Worm (Caenorhabditis elegans) whole organism, mixed stage, embryonic: Measurements from ENCODE around the gene Y39G8B.13.

Experiments used
- M03D4.4 ChIP-seq: sonication (generic microtip); optimal IDR thresholded peaks from 2 replicates; lab custom pipeline; 2017; ENCODE audit warnings: mild to moderate bottlenecking, missing genetic modification characterization, missing compliant biosample characterization
- bed-3 ChIP-seq: fragments of 200-800 bp; sonication (Bioruptor generic); optimal IDR thresholded peaks from 3 replicates; lab custom pipeline; 2018; ENCODE audit warnings: mild to moderate bottlenecking, missing genetic modification characterization, moderate library complexity, missing compliant biosample characterization
- blmp-1 ChIP-seq: fragments of 150-350 bp; optimal IDR thresholded peaks from 2 replicates; lab custom pipeline; 2014; ENCODE audit warnings: missing biosample characterization, missing genetic modification characterization
- ceh-43 ChIP-seq: fragments of 200-800 bp; sonication (Bioruptor generic); optimal IDR thresholded peaks from 2 replicates; lab custom pipeline; 2018; ENCODE audit warnings: mild to moderate bottlenecking, missing genetic modification characterization, moderate library complexity, missing compliant biosample characterization
- ceh-83 ChIP-seq: fragments of 200-800 bp; sonication (Bioruptor generic); optimal IDR thresholded peaks from 2 replicates; lab custom pipeline; 2018; ENCODE audit warnings: mild to moderate bottlenecking, missing genetic modification characterization, missing compliant biosample characterization
- ces-1 ChIP-seq: fragments of 150-350 bp; optimal IDR thresholded peaks from 2 replicates; lab custom pipeline; 2014; ENCODE audit warnings: missing biosample characterization, missing genetic modification reagents, missing genetic modification characterization
- cnd-1 ChIP-seq: fragments of 200-800 bp; sonication (Bioruptor generic); optimal IDR thresholded peaks from 2 replicates; lab custom pipeline; 2018; ENCODE audit warnings: mild to moderate bottlenecking, missing genetic modification characterization, missing compliant biosample characterization
- drap-1 ChIP-seq: fragments of 200-800 bp; sonication (Bioruptor generic); optimal IDR thresholded peaks from 3 replicates; lab custom pipeline; 2018; ENCODE audit warnings: mild to moderate bottlenecking, missing genetic modification characterization, missing compliant biosample characterization
- elt-1 ChIP-seq: sonication (generic microtip); optimal IDR thresholded peaks from 2 replicates; lab custom pipeline; 2017; ENCODE audit warnings: missing genetic modification characterization, mild to moderate bottlenecking, missing compliant biosample characterization, antibody characterized with exemption, moderate library complexity, borderline replicate concordance; ENCODE audit not compliant: insufficient read depth
- elt-3 ChIP-seq: fragments of 150-350 bp; optimal IDR thresholded peaks from 2 replicates; lab custom pipeline; 2014; ENCODE audit warnings: missing biosample characterization, missing genetic modification characterization
- ham-2 ChIP-seq: fragments of 200-800 bp; sonication (Bioruptor generic); optimal IDR thresholded peaks from 2 replicates; lab custom pipeline; 2018; ENCODE audit warnings: mild to moderate bottlenecking, missing genetic modification characterization, missing compliant biosample characterization
- lin-13 ChIP-seq: fragments of 150-350 bp; optimal IDR thresholded peaks from 2 replicates; lab custom pipeline; 2014; ENCODE audit warnings: missing biosample characterization, missing genetic modification characterization
- lin-32 ChIP-seq: fragments of 200-800 bp; sonication (Bioruptor generic); optimal IDR thresholded peaks from 2 replicates; lab custom pipeline; 2018; ENCODE audit warnings: mild to moderate bottlenecking, missing genetic modification characterization, missing compliant biosample characterization
- lsy-2 ChIP-seq: fragments of 150-350 bp; optimal IDR thresholded peaks from 2 replicates; lab custom pipeline; 2014; ENCODE audit warnings: missing biosample characterization, missing genetic modification characterization
- mab-5 ChIP-seq: fragments of 150-350 bp; optimal IDR thresholded peaks from 2 replicates; lab custom pipeline; 2014; ENCODE audit warnings: missing biosample characterization, missing genetic modification characterization
- mep-1 ChIP-seq: fragments of 150-350 bp; optimal IDR thresholded peaks from 2 replicates; lab custom pipeline; 2017; ENCODE audit warnings: missing biosample characterization, missing genetic modification reagents, missing genetic modification characterization, inconsistent platforms
- mls-2 ChIP-seq: sonication (generic microtip); optimal IDR thresholded peaks from 2 replicates; lab custom pipeline; 2016; ENCODE audit warnings: mild to moderate bottlenecking, missing genetic modification characterization, moderate library complexity, missing compliant biosample characterization
- nhr-12 ChIP-seq: fragments of 150-350 bp; optimal IDR thresholded peaks from 2 replicates; lab custom pipeline; 2014; ENCODE audit warnings: missing biosample characterization, missing genetic modification characterization
- nhr-2 ChIP-seq: fragments of 150-350 bp; optimal IDR thresholded peaks from 2 replicates; lab custom pipeline; 2014; ENCODE audit warnings: missing biosample characterization, missing genetic modification characterization
- nhr-237 ChIP-seq: fragments of 150-350 bp; optimal IDR thresholded peaks from 2 replicates; lab custom pipeline; 2014; ENCODE audit warnings: missing biosample characterization, missing genetic modification characterization
- nhr-28 ChIP-seq: fragments of 150-350 bp; optimal IDR thresholded peaks from 2 replicates; lab custom pipeline; 2014; ENCODE audit warnings: missing biosample characterization, missing genetic modification characterization
- nhr-76 ChIP-seq: sonication (generic microtip); optimal IDR thresholded peaks from 2 replicates; lab custom pipeline; 2017; ENCODE audit warnings: missing biosample characterization, missing genetic modification characterization
- sem-2 ChIP-seq: fragments of 200-800 bp; sonication (Bioruptor generic); optimal IDR thresholded peaks from 2 replicates; lab custom pipeline; 2018; ENCODE audit warnings: mild to moderate bottlenecking, missing genetic modification characterization, missing compliant biosample characterization
- snpc-4 ChIP-seq: fragments of 150-350 bp; optimal IDR thresholded peaks from 2 replicates; lab custom pipeline; 2014; ENCODE audit warnings: missing biosample characterization, missing genetic modification characterization
- sptf-1 ChIP-seq: sonication (generic microtip); optimal IDR thresholded peaks from 2 replicates; lab custom pipeline; 2017; ENCODE audit warnings: mild to moderate bottlenecking, missing genetic modification characterization, moderate library complexity, missing compliant biosample characterization
- tbx-8 ChIP-seq: fragments of 200-800 bp; sonication (Bioruptor generic); optimal IDR thresholded peaks from 2 replicates; lab custom pipeline; 2018; ENCODE audit warnings: mild to moderate bottlenecking, missing genetic modification characterization, moderate library complexity, missing compliant biosample characterization
- unc-120 ChIP-seq: sonication (generic microtip); optimal IDR thresholded peaks from 2 replicates; lab custom pipeline; 2017; ENCODE audit warnings: missing genetic modification characterization, missing compliant biosample characterization; ENCODE audit not compliant: poor library complexity, severe bottlenecking
- unc-39 ChIP-seq: fragments of 150-350 bp; optimal IDR thresholded peaks from 2 replicates; lab custom pipeline; 2014; ENCODE audit warnings: missing biosample characterization, missing genetic modification characterization
- unc-62 ChIP-seq: fragments of 150-350 bp; optimal IDR thresholded peaks from 2 replicates; lab custom pipeline; 2014; ENCODE audit warnings: missing biosample characterization, missing genetic modification reagents, missing genetic modification characterization
- zip-8 ChIP-seq: fragments of 150-350 bp; optimal IDR thresholded peaks from 2 replicates; lab custom pipeline; 2014; ENCODE audit warnings: missing biosample characterization, missing genetic modification characterization
- ztf-11 ChIP-seq: fragments of 150-350 bp; optimal IDR thresholded peaks from 2 replicates; lab custom pipeline; 2014; ENCODE audit warnings: missing biosample characterization, missing genetic modification characterization

Y39G8B.13 gene

DNA sequence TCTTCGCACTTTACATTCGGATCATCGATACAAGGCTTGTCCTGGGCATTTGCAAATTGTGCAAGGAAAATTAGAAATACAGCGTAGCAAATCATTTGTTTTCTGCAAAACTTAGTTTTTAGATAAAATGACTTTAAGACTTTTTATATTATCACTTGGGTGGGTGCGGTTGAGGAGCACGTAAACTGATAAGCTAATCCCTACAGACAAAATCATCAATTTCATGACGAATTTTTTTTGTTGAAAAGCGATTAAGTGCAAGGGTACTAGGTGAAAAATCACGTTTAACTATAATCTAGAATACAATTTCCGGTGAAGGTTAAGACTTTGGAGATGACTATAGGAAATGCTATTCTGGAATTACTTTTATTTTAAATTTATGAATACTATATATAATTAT, 14.6 kb upstream of the Y39G8B.13 start, which contains the start of gene F01D5.1:
Gene F01D5.1 (minus strand): TSS at position 105 of the 400 bp plus-strand sequence.
- TF ChIP-seq cnd-1 (tag; lab: Kevin White, UChicago) (no peak), nhr-28 (tag; lab: Kevin White, UChicago) (no peak), ceh-83 (GFP tag; lab: Kevin White, UChicago) (no peak), ham-2 (GFP tag; lab: Kevin White, UChicago) (no peak), mep-1 (tag; lab: Kevin White, UChicago) (no peak), snpc-4 (tag; lab: Kevin White, UChicago) (no peak), drap-1 (GFP tag; lab: Kevin White, UChicago) (no peak), bed-3 (GFP tag; lab: Kevin White, UChicago) (no peak), ztf-11 (tag; lab: Kevin White, UChicago) (no peak), unc-120 (no peak), elt-3 (tag; lab: Kevin White, UChicago) (no peak), lin-32 (GFP tag; lab: Kevin White, UChicago) (no peak), nhr-12 (tag; lab: Kevin White, UChicago) (no peak), elt-1 (tag; lab: Kevin White, UChicago) (no peak), ces-1 (GFP tag; lab: Kevin White, UChicago) (no peak), unc-39 (no peak), nhr-2 (tag; lab: Kevin White, UChicago) (no peak), zip-8 (tag; lab: Kevin White, UChicago) (no peak), lsy-2 (tag; lab: Kevin White, UChicago) (no peak)

DNA sequence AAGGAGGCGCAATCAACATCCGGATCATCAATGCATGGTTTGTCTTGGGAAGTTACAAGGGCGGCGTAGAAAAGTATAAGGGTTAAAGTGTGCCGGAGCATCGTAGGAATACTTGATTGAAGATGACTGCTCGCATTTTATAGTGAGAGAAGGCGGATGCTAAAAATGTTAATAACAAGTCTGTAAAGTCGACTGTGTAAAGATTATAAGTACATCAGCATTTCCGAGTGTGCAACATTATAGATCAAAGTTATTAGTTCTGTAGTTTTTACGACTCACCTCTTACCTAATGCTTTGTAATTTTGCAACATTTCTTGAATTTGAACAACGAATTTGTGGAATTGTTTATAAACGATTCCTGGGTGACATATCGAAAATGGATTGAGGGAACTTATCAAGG, 12.1 kb upstream of the Y39G8B.13 start, which contains the start of gene Y39G8B.7:
Gene Y39G8B.7 (minus strand): TSS at position 101 of the 400 bp plus-strand sequence.
- no peak for TF ChIP-seq mab-5 (tag; lab: Kevin White, UChicago)
- TF ChIP-seq ceh-83 (GFP tag; lab: Kevin White, UChicago), result no peak
- TF ChIP-seq nhr-237 (tag; lab: Kevin White, UChicago), result no peak
- no peak for TF ChIP-seq elt-1 (tag; lab: Kevin White, UChicago)
- TF ChIP-seq nhr-76 (tag; lab: Kevin White, UChicago), result no peak
- TF ChIP-seq mep-1 (tag; lab: Kevin White, UChicago), result no peak
- no peak for TF ChIP-seq sptf-1
- no peak for TF ChIP-seq ztf-11 (tag; lab: Kevin White, UChicago)
- no peak for TF ChIP-seq cnd-1 (tag; lab: Kevin White, UChicago)
- no peak for TF ChIP-seq ceh-43 (GFP tag; lab: Kevin White, UChicago)
- TF ChIP-seq unc-39, result no peak
- TF ChIP-seq tbx-8 (GFP tag; lab: Kevin White, UChicago), result no peak
- TF ChIP-seq unc-62 (GFP tag; lab: Kevin White, UChicago), result no peak

DNA sequence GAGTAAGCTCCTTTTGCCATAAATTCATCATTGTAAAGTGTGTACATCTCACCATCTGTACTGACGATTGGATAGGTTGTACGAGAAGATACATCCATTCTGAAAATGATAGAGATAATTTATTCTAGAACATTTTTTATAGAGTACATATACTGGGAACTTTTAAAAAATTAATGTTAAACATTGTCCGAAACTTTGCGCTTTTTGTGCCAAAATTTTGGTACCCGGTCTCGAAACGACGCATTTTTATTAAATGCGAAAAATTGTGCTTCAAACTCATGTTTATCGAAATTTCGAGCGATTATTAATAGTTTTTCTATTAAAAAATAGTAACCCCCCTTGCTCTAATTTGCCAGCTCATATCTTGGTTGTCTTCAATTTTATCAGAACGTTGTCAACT, 8.9 kb upstream of the Y39G8B.13 start, which contains the start of gene Y39G8B.5:
Gene Y39G8B.5 (minus strand): TSS at position 101 of the 400 bp plus-strand sequence.
- TF ChIP-seq nhr-237 (tag; lab: Kevin White, UChicago) (no peak), sem-2 (GFP tag; lab: Kevin White, UChicago) (no peak), nhr-76 (tag; lab: Kevin White, UChicago) (no peak), drap-1 (GFP tag; lab: Kevin White, UChicago) (no peak), M03D4.4 (tag; lab: Kevin White, UChicago) (no peak)

DNA sequence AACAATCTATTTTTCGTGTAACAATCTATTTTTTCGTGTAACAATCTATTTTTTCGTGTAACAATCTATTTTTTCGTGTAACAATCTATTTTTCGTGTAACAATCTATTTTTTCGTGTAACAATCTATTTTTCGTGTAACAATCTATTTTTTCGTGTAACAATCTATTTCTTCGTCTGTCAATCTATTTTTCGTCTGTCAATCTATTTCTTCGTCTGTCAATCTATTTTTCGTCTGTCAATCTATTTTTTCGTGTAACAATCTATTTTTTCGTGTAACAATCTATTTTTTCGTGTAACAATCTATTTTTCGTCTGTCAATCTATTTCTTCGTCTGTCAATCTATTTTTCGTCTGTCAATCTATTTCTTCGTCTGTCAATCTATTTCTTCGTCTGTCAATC, 3.2 kb upstream of the Y39G8B.13 start:
- TF ChIP-seq sptf-1 (peak; percentile 55), tbx-8 (GFP tag; lab: Kevin White, UChicago) (peak; percentile 35), mls-2 (tag; lab: Kevin White, UChicago) (peak; percentile 54)

DNA sequence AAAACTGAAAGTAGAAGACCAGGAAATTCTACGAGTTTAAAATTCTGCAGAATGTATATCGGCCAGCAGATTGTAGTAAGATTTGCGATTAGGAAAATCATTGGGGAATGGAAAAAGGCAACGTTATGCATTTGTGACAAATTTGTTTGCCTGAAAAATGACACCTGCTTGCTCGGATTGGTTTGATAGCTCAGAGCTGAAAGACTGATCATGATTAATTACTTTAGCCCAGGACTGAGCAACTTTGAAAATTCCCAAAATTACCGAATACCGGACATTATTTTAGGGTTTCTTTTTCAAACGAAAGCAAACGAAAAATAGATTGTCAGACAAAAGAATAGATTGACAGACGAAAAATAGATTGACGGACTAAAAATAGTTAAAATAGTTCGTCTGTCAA, 1.7 kb upstream of the Y39G8B.13 start, which contains the start of gene sre-47:
Gene sre-47 (minus strand): TSS at position 101 of the 400 bp plus-strand sequence.
- no peak for TF ChIP-seq blmp-1 (tag; lab: Kevin White, UChicago)
- no peak for TF ChIP-seq ceh-83 (GFP tag; lab: Kevin White, UChicago)
- no peak for TF ChIP-seq unc-62 (GFP tag; lab: Kevin White, UChicago)
- no peak for TF ChIP-seq ces-1 (GFP tag; lab: Kevin White, UChicago)
- TF ChIP-seq nhr-28 (tag; lab: Kevin White, UChicago), result no peak
- no peak for TF ChIP-seq cnd-1 (tag; lab: Kevin White, UChicago)
- TF ChIP-seq ceh-43 (GFP tag; lab: Kevin White, UChicago), result no peak
- TF ChIP-seq M03D4.4 (tag; lab: Kevin White, UChicago), result no peak
- no peak for TF ChIP-seq lin-13
- TF ChIP-seq lsy-2 (tag; lab: Kevin White, UChicago), result no peak
- no peak for TF ChIP-seq bed-3 (GFP tag; lab: Kevin White, UChicago)
